Worm (Caenorhabditis elegans) whole organism, L1 larva: Measurements from ENCODE around the gene fbxb-22.

Experiments used
- aly-2 ChIP-seq: fragments of 150-350 bp; optimal IDR thresholded peaks from 2 replicates; lab custom pipeline; 2014; ENCODE audit warnings: missing biosample characterization, missing genetic modification characterization
- ama-1 ChIP-seq: fragments of 150-350 bp; optimal IDR thresholded peaks from 2 replicates; lab custom pipeline; 2014
- efl-1 ChIP-seq, 4 experiments: fragments of 150-350 bp; optimal IDR thresholded peaks in 3 of 4; peaks in 1 of 4; 1 replicate in 1 of 4; 2 replicates in 3 of 4; lab custom pipeline; 2014; ENCODE audit warnings: missing biosample characterization in 2 of 4, missing genetic modification characterization in 2 of 4, missing genetic modification reagents in 2 of 4
- nhr-47 ChIP-seq: sonication (generic microtip); optimal IDR thresholded peaks from 2 replicates; lab custom pipeline; 2016; ENCODE audit warnings: mild to moderate bottlenecking, missing genetic modification characterization, moderate library complexity, missing compliant biosample characterization
- pqm-1 ChIP-seq: sonication (generic microtip); optimal IDR thresholded peaks from 3 replicates; lab custom pipeline; 2017; ENCODE audit warnings: missing biosample characterization, missing genetic modification characterization

DNA sequence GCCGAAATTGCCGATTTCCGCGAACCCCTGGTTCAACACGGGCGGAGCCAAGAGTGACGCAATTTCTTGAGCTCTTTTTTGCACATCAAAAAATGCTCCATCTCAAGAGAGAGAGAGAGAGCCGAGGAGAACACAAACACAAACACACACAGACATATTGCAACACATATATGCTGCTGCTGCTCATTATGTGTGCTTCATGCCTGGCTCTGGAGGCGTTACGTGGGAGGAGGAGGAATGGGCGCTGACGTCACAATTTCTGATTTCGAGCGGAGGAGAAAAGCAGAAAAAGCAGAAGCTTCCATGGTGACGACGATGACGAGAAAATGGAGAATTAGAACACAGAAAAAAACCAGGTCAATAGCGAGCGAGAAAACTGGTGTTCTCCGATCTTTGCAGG is 47.5 kb downstream of the fbxb-22 start:
- TF ChIP-seq ama-1 (lab: Kevin White, UChicago): no peak
- TF ChIP-seq pqm-1: no peak
- TF ChIP-seq nhr-47 (tag; lab: Kevin White, UChicago): peak; percentile 17
- TF ChIP-seq aly-2 (tag; lab: Kevin White, UChicago): no peak
- TF ChIP-seq efl-1 (optimal IDR thresholded peaks at IDR 0.05; lab: Kevin White, UChicago): no peak
- no peak for TF ChIP-seq efl-1 (GFP tag; optimal IDR thresholded peaks at IDR 0.05 in 1 of 2; lab: Kevin White, UChicago)
